Worm (Caenorhabditis elegans) whole organism, L2 larva: ENCODE measurements around the gene rgs-3.

ENCODE experiments used
- blmp-1 ChIP-seq: sonication (generic microtip); optimal IDR thresholded peaks from 2 replicates; lab custom pipeline; 2017; ENCODE audit warnings: missing genetic modification characterization, mild to moderate bottlenecking, missing compliant biosample characterization, antibody characterized with exemption, moderate library complexity; ENCODE audit not compliant: insufficient read depth
- ceh-82 ChIP-seq: fragments of 150-350 bp; optimal IDR thresholded peaks from 2 replicates; lab custom pipeline; 2014; ENCODE audit warnings: missing biosample characterization, missing genetic modification characterization
- nhr-12 ChIP-seq: fragments of 150-350 bp; optimal IDR thresholded peaks from 2 replicates; lab custom pipeline; 2014; ENCODE audit warnings: missing biosample characterization, missing genetic modification characterization
- nhr-237 ChIP-seq: fragments of 150-350 bp; optimal IDR thresholded peaks from 2 replicates; lab custom pipeline; 2014; ENCODE audit warnings: missing biosample characterization, missing genetic modification characterization
- nhr-77 ChIP-seq: fragments of 150-350 bp; optimal IDR thresholded peaks from 2 replicates; lab custom pipeline; 2014; ENCODE audit warnings: missing biosample characterization, missing genetic modification characterization
- peb-1 ChIP-seq: fragments of 150-350 bp; optimal IDR thresholded peaks from 2 replicates; lab custom pipeline; 2014; ENCODE audit warnings: missing biosample characterization, missing genetic modification characterization
- skn-1 ChIP-seq: sonication (generic microtip); optimal IDR thresholded peaks from 2 replicates; lab custom pipeline; 2017; ENCODE audit warnings: missing biosample characterization, missing genetic modification characterization
- snpc-4 ChIP-seq: fragments of 150-350 bp; optimal IDR thresholded peaks from 2 replicates; lab custom pipeline; 2014; ENCODE audit warnings: missing biosample characterization, missing genetic modification characterization
- zag-1 ChIP-seq: fragments of 150-350 bp; optimal IDR thresholded peaks from 2 replicates; lab custom pipeline; 2014; ENCODE audit warnings: missing biosample characterization, missing genetic modification characterization
- ztf-1 ChIP-seq: fragments of 200-800 bp; sonication (Bioruptor generic); conservative IDR thresholded peaks from 2 replicates; pipeline ENCODE4 v1.3.6; 2022; ENCODE audit warnings: missing genetic modification characterization, missing compliant biosample characterization
- ztf-4 ChIP-seq: fragments of 150-350 bp; optimal IDR thresholded peaks from 2 replicates; lab custom pipeline; 2014; ENCODE audit warnings: missing biosample characterization, missing genetic modification characterization

- TF ChIP-seq ztf-4 (tag; lab: Kevin White, UChicago) (no peak), nhr-77 (tag; lab: Kevin White, UChicago) (no peak), nhr-12 (tag; lab: Kevin White, UChicago) (no peak), ztf-1 (GFP tag; lab: Robert Waterston, UW) (no peak), blmp-1 (tag; lab: Kevin White, UChicago) (no peak), nhr-237 (no peak), zag-1 (tag; lab: Kevin White, UChicago) (no peak), skn-1 (tag; lab: Kevin White, UChicago) (no peak), snpc-4 (no peak), peb-1 (tag; lab: Kevin White, UChicago) (no peak), ceh-82 (no peak)
Measured at ce11 chrII:6109989-6110388, 10.4 kb downstream of the rgs-3 start.
